Worm (Caenorhabditis elegans) whole organism, early embryonic: Measurements from ENCODE around the gene lact-3.

Experiments
- B0310.2 ChIP-seq: sonication (generic microtip); optimal IDR thresholded peaks from 2 replicates; lab custom pipeline; 2016; ENCODE audit warnings: mild to moderate bottlenecking, missing genetic modification characterization, missing compliant biosample characterization
- F13C5.2 ChIP-seq: sonication (generic microtip); optimal IDR thresholded peaks from 2 replicates; lab custom pipeline; 2017; ENCODE audit warnings: mild to moderate bottlenecking, missing genetic modification characterization, inconsistent platforms, missing compliant biosample characterization
- aly-1 ChIP-seq: sonication (generic microtip); optimal IDR thresholded peaks from 2 replicates; lab custom pipeline; 2016; ENCODE audit warnings: missing genetic modification characterization, missing compliant biosample characterization
- ama-1 ChIP-seq: fragments of 150-350 bp; optimal IDR thresholded peaks from 2 replicates; lab custom pipeline; 2014
- ceh-13 ChIP-seq: fragments of 200-800 bp; sonication (Bioruptor generic); optimal IDR thresholded peaks from 2 replicates; lab custom pipeline; 2018; ENCODE audit warnings: mild to moderate bottlenecking, missing genetic modification characterization, missing compliant biosample characterization
- ceh-36 ChIP-seq: sonication (generic microtip); optimal IDR thresholded peaks from 2 replicates; lab custom pipeline; 2016; ENCODE audit warnings: missing genetic modification characterization, inconsistent platforms, missing compliant biosample characterization
- ets-7 ChIP-seq: sonication (generic microtip); optimal IDR thresholded peaks from 2 replicates; lab custom pipeline; 2016; ENCODE audit warnings: missing genotype, missing genetic modification characterization, missing compliant biosample characterization
- flt-1 ChIP-seq: fragments of 200-800 bp; sonication (Bioruptor generic); IDR thresholded peaks from 2 replicates; pipeline ENCODE4 v1.3.6; 2022; ENCODE audit warnings: missing genetic modification characterization, missing compliant biosample characterization
- hmbx-1 ChIP-seq: sonication (generic microtip); optimal IDR thresholded peaks from 2 replicates; lab custom pipeline; 2016; ENCODE audit warnings: mild to moderate bottlenecking, missing genetic modification characterization, missing compliant biosample characterization
- hmg-4 ChIP-seq: fragments of 200-800 bp; sonication (Bioruptor generic); optimal IDR thresholded peaks from 2 replicates; lab custom pipeline; 2018; ENCODE audit warnings: mild to moderate bottlenecking, missing genetic modification characterization, missing compliant biosample characterization
- hnd-1 ChIP-seq: sonication (generic microtip); optimal IDR thresholded peaks from 2 replicates; lab custom pipeline; 2016; ENCODE audit warnings: missing genetic modification characterization, missing compliant biosample characterization
- pes-1 ChIP-seq: fragments of 200-800 bp; sonication (Bioruptor generic); IDR thresholded peaks from 2 replicates; pipeline ENCODE4 v1.3.6; 2022; ENCODE audit warnings: missing genetic modification reagents, missing genetic modification characterization, missing compliant biosample characterization
- scrt-1 ChIP-seq: fragments of 200-800 bp; sonication (Bioruptor generic); IDR thresholded peaks from 2 replicates; pipeline ENCODE4 v1.3.6; 2022; ENCODE audit warnings: missing genetic modification characterization, missing compliant biosample characterization
- sea-1 ChIP-seq: fragments of 200-800 bp; sonication (Bioruptor generic); conservative IDR thresholded peaks from 2 replicates; pipeline ENCODE4 v1.3.6; 2022; ENCODE audit warnings: missing genetic modification characterization, missing compliant biosample characterization
- tbx-11 ChIP-seq: fragments of 200-800 bp; sonication (Bioruptor generic); IDR thresholded peaks from 2 replicates; pipeline ENCODE4 v1.3.6; 2022; ENCODE audit warnings: missing genetic modification characterization, missing compliant biosample characterization
- tbx-37 ChIP-seq: fragments of 200-800 bp; sonication (Bioruptor generic); conservative IDR thresholded peaks from 2 replicates; pipeline ENCODE4 v1.3.6; 2022; ENCODE audit warnings: missing genetic modification reagents, missing genetic modification characterization, missing compliant biosample characterization
- tra-4 ChIP-seq: sonication (generic microtip); optimal IDR thresholded peaks from 2 replicates; lab custom pipeline; 2017; ENCODE audit warnings: missing genetic modification characterization, missing compliant biosample characterization

Gene lact-3

ce11 chrII:10661448-10662064 is 4.1 kb upstream of the lact-3 start:
- no peak for TF ChIP-seq hnd-1 (tag; lab: Kevin White, UChicago)
- TF ChIP-seq sea-1 (GFP tag; lab: Robert Waterston, UW) = no peak
- no peak for TF ChIP-seq ceh-36 (tag; lab: Kevin White, UChicago)
- TF ChIP-seq B0310.2 (tag; lab: Kevin White, UChicago) = no peak
- no peak for TF ChIP-seq tbx-37
- no peak for TF ChIP-seq pes-1 (GFP tag; lab: Robert Waterston, UW)
- no peak for TF ChIP-seq ets-7 (tag; lab: Kevin White, UChicago)
- TF ChIP-seq flt-1 (GFP tag; lab: Robert Waterston, UW) = no peak
- no peak for TF ChIP-seq ama-1 (lab: Kevin White, UChicago)
- no peak for TF ChIP-seq tra-4 (tag; lab: Kevin White, UChicago)
- TF ChIP-seq tbx-11 (GFP tag; lab: Robert Waterston, UW) = no peak
- no peak for TF ChIP-seq F13C5.2
- TF ChIP-seq scrt-1 (GFP tag; lab: Robert Waterston, UW) = no peak
- TF ChIP-seq hmg-4 = no peak
- TF ChIP-seq aly-1 (tag; lab: Kevin White, UChicago) = no peak
- no peak for TF ChIP-seq hmbx-1 (tag; lab: Kevin White, UChicago)

DNA sequence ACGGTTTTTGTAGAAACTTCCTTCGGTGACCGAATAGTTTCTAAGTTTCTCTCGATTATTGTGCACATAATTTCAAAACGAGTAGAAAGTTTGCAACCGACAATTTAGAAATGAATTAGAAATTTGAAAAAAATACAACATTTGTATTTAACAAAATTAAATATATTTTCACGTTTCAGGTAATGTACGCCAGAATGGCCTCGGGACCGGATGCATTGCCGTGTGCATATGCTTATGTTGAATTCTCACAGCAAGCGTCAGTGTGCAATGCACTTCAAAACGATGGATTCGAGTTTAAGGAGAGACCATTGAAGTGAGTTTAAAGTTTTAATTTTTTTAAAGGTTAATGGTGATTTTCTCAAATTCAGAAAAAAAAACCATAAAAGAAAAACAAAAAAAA is 3.4 kb upstream of the lact-3 start, which contains the start of gene marc-2:
TSS of gene marc-2 (minus strand) at position 101 of the 400 bp plus-strand sequence.
- TF ChIP-seq hmg-4 (no peak), tbx-37 (no peak), hmbx-1 (tag; lab: Kevin White, UChicago) (no peak), tra-4 (tag; lab: Kevin White, UChicago) (no peak), ceh-36 (tag; lab: Kevin White, UChicago) (no peak), tbx-11 (GFP tag; lab: Robert Waterston, UW) (no peak), flt-1 (GFP tag; lab: Robert Waterston, UW) (no peak), ceh-13 (no peak), sea-1 (GFP tag; lab: Robert Waterston, UW) (no peak), B0310.2 (tag; lab: Kevin White, UChicago) (no peak), ets-7 (tag; lab: Kevin White, UChicago) (no peak), F13C5.2 (no peak), aly-1 (tag; lab: Kevin White, UChicago) (no peak), pes-1 (GFP tag; lab: Robert Waterston, UW) (no peak), hnd-1 (tag; lab: Kevin White, UChicago) (no peak), ama-1 (lab: Kevin White, UChicago) (no peak), scrt-1 (GFP tag; lab: Robert Waterston, UW) (no peak)

DNA sequence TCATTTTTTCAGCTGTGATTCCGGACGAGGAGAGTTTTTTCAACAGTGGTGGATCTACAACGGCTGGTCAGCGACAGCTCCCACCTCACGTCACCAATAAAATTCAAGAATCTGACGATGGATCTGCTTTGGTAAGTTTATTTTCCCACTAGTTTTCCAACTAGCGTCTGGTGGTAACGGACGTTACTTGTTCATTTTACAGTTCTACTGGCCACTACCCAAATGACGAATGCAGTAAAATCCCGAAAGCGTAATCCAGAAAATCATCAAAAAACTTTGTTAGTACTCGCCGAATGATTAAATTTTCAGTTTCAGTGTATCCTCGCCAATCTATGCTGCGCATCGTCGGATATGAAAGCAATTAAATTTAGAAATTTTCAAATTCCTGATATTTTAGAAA is 2.1 kb upstream of the lact-3 start:
- TF ChIP-seq tbx-37 (no peak), B0310.2 (tag; lab: Kevin White, UChicago) (no peak), ceh-13 (no peak), ceh-36 (tag; lab: Kevin White, UChicago) (no peak), hmg-4 (no peak), aly-1 (tag; lab: Kevin White, UChicago) (no peak), ets-7 (tag; lab: Kevin White, UChicago) (no peak), scrt-1 (GFP tag; lab: Robert Waterston, UW) (no peak), tra-4 (tag; lab: Kevin White, UChicago) (no peak), ama-1 (lab: Kevin White, UChicago) (no peak), hmbx-1 (tag; lab: Kevin White, UChicago) (no peak), hnd-1 (tag; lab: Kevin White, UChicago) (no peak), flt-1 (GFP tag; lab: Robert Waterston, UW) (no peak), pes-1 (GFP tag; lab: Robert Waterston, UW) (no peak), tbx-11 (GFP tag; lab: Robert Waterston, UW) (no peak), sea-1 (GFP tag; lab: Robert Waterston, UW) (no peak), F13C5.2 (no peak)

DNA sequence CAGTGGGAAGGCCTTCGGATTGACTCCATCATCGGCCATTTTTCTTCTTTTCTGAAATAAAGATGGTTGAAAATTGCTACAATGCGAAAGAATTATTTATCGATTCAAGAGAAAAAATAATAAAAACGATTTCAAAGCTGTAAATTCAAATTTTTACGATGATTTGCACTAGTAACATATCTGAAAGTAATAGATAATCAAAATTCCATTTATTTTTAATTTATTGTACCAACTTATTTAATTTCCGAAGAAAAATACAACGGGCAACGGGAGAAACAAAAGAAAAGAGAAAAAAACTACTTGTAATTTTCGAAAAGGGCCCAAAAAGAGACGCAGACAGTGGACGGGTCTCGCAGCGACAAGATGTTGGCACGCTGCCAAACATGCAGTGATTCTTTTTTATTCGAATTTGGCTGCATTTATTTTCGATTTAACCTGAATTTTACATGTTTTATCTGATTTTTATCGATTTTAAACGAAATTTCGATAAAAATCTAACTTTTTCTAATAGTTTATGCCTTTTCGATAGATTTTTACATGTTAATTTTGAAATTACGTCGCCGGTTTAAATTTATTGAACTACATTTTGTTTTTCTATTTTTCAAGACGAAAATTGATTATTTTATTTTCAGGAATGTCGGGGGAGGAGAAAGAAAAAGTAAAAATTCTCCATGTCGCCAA is 1.2 kb upstream of the lact-3 start, which contains the start of the genes snu-13 and rsp-7:
TSS of gene snu-13 (minus strand) at position 51 of the 681 bp plus-strand sequence.
TSS of gene rsp-7 (plus strand) at position 631 of the 681 bp plus-strand sequence.
- TF ChIP-seq sea-1 (GFP tag; lab: Robert Waterston, UW) (no peak), B0310.2 (tag; lab: Kevin White, UChicago) (no peak), F13C5.2 (no peak), hmg-4 (no peak), flt-1 (GFP tag; lab: Robert Waterston, UW) (no peak), pes-1 (GFP tag; lab: Robert Waterston, UW) (no peak), ama-1 (lab: Kevin White, UChicago) (no peak), hnd-1 (tag; lab: Kevin White, UChicago) (no peak), tbx-37 (no peak), ets-7 (tag; lab: Kevin White, UChicago) (no peak), tbx-11 (GFP tag; lab: Robert Waterston, UW) (no peak), aly-1 (tag; lab: Kevin White, UChicago) (no peak), ceh-36 (tag; lab: Kevin White, UChicago) (no peak), ceh-13 (no peak), hmbx-1 (tag; lab: Kevin White, UChicago) (no peak), tra-4 (tag; lab: Kevin White, UChicago) (no peak), scrt-1 (GFP tag; lab: Robert Waterston, UW) (no peak)

ce11 chrII:10656395-10656794 is 1.1 kb downstream of the lact-3 start:
- TF ChIP-seq hmg-4 (no peak), tbx-37 (no peak), B0310.2 (tag; lab: Kevin White, UChicago) (no peak), ceh-36 (tag; lab: Kevin White, UChicago) (no peak), scrt-1 (GFP tag; lab: Robert Waterston, UW) (no peak), sea-1 (GFP tag; lab: Robert Waterston, UW) (no peak), flt-1 (GFP tag; lab: Robert Waterston, UW) (no peak), ets-7 (tag; lab: Kevin White, UChicago) (no peak), ama-1 (lab: Kevin White, UChicago) (no peak), ceh-13 (no peak), hnd-1 (tag; lab: Kevin White, UChicago) (no peak)

DNA sequence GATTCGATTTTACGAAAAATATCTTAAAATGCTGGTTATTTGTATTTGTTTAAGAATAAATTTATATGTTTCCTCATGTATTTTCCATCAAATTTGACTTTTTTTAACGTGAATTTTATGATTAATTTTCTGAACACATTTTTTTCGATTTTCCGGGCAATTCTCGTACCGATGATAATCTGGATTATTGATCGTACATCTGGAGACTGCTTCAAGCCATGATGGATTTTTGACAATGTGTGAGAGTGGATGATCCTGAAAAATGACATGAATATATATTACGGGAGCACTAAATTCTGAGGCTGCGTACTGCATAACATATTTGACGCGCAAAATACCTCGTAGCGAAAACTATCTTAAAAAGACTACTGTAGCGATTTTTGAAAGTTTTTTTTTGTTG is 3.0 kb downstream of the lact-3 start:
- no peak for TF ChIP-seq hmbx-1 (tag; lab: Kevin White, UChicago)
